Fruit fly (Drosophila melanogaster) whole organism, embryonic: Measurements from ENCODE around the gene rt.

Experiments
- Ada2b ChIP-seq: fragments of 200-800 bp; sonication (Bioruptor generic); IDR thresholded peaks from 2 replicates; pipeline ENCODE4 v1.3.6; 2022; ENCODE audit warnings: missing biosample characterization, missing genetic modification characterization
- Adf1 ChIP-seq: fragments of 200-800 bp; sonication (Bioruptor generic); IDR thresholded peaks from 2 replicates; pipeline ENCODE4 v1.3.6; 2022; ENCODE audit warnings: missing biosample characterization, missing genetic modification characterization
- Atf-2 ChIP-seq: fragments of 200-800 bp; sonication (Bioruptor generic); optimal IDR thresholded peaks from 2 replicates; lab custom pipeline; 2016; ENCODE audit warnings: missing biosample characterization, missing genetic modification characterization
- Atf3 ChIP-seq: fragments of 200-800 bp; sonication (Bioruptor generic); optimal IDR thresholded peaks from 3 replicates; lab custom pipeline; 2016; ENCODE audit warnings: missing biosample characterization, missing genetic modification characterization
- B-H1 ChIP-seq: fragments of 200-800 bp; sonication (Bioruptor generic); IDR thresholded peaks from 3 replicates; pipeline ENCODE4 v1.3.6; 2022; ENCODE audit warnings: missing biosample characterization, missing genetic modification characterization
- CG10366 ChIP-seq: fragments of 200-800 bp; sonication (Bioruptor generic); IDR thresholded peaks from 2 replicates; pipeline ENCODE4 v1.3.6; 2022; ENCODE audit warnings: missing biosample characterization, missing genetic modification characterization
- CG10979 ChIP-seq: fragments of 200-800 bp; sonication (Bioruptor generic); optimal IDR thresholded peaks from 2 replicates; lab custom pipeline; 2018; ENCODE audit warnings: missing biosample characterization, mild to moderate bottlenecking, missing genetic modification characterization, moderate library complexity
- CG11247 ChIP-seq: fragments of 200-800 bp; sonication (Bioruptor generic); IDR thresholded peaks from 2 replicates; pipeline ENCODE4 v1.3.6; 2022; ENCODE audit warnings: missing biosample characterization, missing genetic modification characterization
- CG11504 ChIP-seq: fragments of 200-800 bp; sonication (Bioruptor generic); optimal IDR thresholded peaks from 3 replicates; lab custom pipeline; 2019; ENCODE audit warnings: missing biosample characterization, mild to moderate bottlenecking, missing genetic modification characterization, moderate library complexity
- CG12071 ChIP-seq: fragments of 200-800 bp; sonication (Bioruptor generic); optimal IDR thresholded peaks from 3 replicates; lab custom pipeline; 2018; ENCODE audit warnings: missing biosample characterization, mild to moderate bottlenecking, missing genetic modification characterization
- CG12769 ChIP-seq: fragments of 200-800 bp; sonication (Bioruptor generic); optimal IDR thresholded peaks from 2 replicates; lab custom pipeline; 2019; ENCODE audit warnings: missing biosample characterization, mild to moderate bottlenecking, missing genetic modification characterization, moderate library complexity
- CG17328 ChIP-seq: fragments of 200-800 bp; sonication (Bioruptor generic); IDR thresholded peaks from 2 replicates; pipeline ENCODE4 v1.3.6; 2022; ENCODE audit warnings: missing biosample characterization, missing genetic modification characterization
- CG17361 ChIP-seq: fragments of 200-800 bp; sonication (Bioruptor generic); IDR thresholded peaks from 3 replicates; pipeline ENCODE4 v1.3.6; 2022; ENCODE audit warnings: missing biosample characterization, missing genetic modification characterization
- CG31388 ChIP-seq: fragments of 200-800 bp; sonication (Bioruptor generic); optimal IDR thresholded peaks from 2 replicates; lab custom pipeline; 2016; ENCODE audit warnings: missing biosample characterization, missing genetic modification characterization
- CG31441 ChIP-seq: fragments of 200-800 bp; sonication (Bioruptor generic); IDR thresholded peaks from 2 replicates; pipeline ENCODE4 v1.3.6; 2022; ENCODE audit warnings: missing biosample characterization, missing genetic modification characterization
- CG32532 ChIP-seq: fragments of 200-800 bp; sonication (Bioruptor generic); IDR thresholded peaks from 2 replicates; pipeline ENCODE4 v1.3.6; 2022; ENCODE audit warnings: missing biosample characterization, missing genetic modification characterization
- CG32767 ChIP-seq: fragments of 200-800 bp; sonication (Bioruptor generic); IDR thresholded peaks from 2 replicates; pipeline ENCODE4 v1.3.6; 2022; ENCODE audit warnings: missing biosample characterization, missing genetic modification characterization
- CG3281 ChIP-seq: fragments of 200-800 bp; sonication (Bioruptor generic); optimal IDR thresholded peaks from 3 replicates; lab custom pipeline; 2017; ENCODE audit warnings: missing biosample characterization, mild to moderate bottlenecking, missing genetic modification characterization
- CG7271 ChIP-seq: fragments of 200-800 bp; sonication (Bioruptor generic); optimal IDR thresholded peaks from 2 replicates; lab custom pipeline; 2018; ENCODE audit warnings: missing biosample characterization, mild to moderate bottlenecking, missing genetic modification characterization, moderate library complexity
- CG8944 ChIP-seq: fragments of 200-800 bp; sonication (Bioruptor generic); optimal IDR thresholded peaks from 3 replicates; lab custom pipeline; 2016; ENCODE audit warnings: missing biosample characterization, missing genetic modification characterization
- Elba2 ChIP-seq: fragments of 200-800 bp; sonication (Bioruptor generic); optimal IDR thresholded peaks from 3 replicates; lab custom pipeline; 2016; ENCODE audit warnings: missing biosample characterization, missing genetic modification characterization
- Ets65A ChIP-seq: fragments of 200-800 bp; sonication (Bioruptor generic); peaks from one replicate; lab custom pipeline; 2016; ENCODE audit warnings: missing biosample characterization, missing genetic modification characterization
- HHEX ChIP-seq: fragments of 200-800 bp; sonication (Bioruptor generic); optimal IDR thresholded peaks from 3 replicates; lab custom pipeline; 2017; ENCODE audit warnings: missing biosample characterization, mild to moderate bottlenecking, missing genetic modification characterization, missing genetic modification reagents
- HmgD ChIP-seq: fragments of 200-800 bp; sonication (Bioruptor generic); optimal IDR thresholded peaks from 3 replicates; lab custom pipeline; 2016; ENCODE audit warnings: missing biosample characterization, missing genetic modification characterization
- Hr51 ChIP-seq, 2 experiments: fragments of 200-800 bp; sonication (Bioruptor generic); optimal IDR thresholded peaks; 2 replicates in 1 of 2; 3 replicates in 1 of 2; lab custom pipeline; 2016 to 2018; ENCODE audit warnings: missing biosample characterization in 2 of 2, missing genetic modification characterization in 2 of 2, mild to moderate bottlenecking in 1 of 2, moderate library complexity in 1 of 2
- Med ChIP-seq: fragments of 200-800 bp; sonication (Bioruptor generic); peaks from one replicate; lab custom pipeline; 2016; ENCODE audit warnings: missing biosample characterization, missing genetic modification characterization, mild to moderate bottlenecking, inconsistent platforms, moderate library complexity
- Neu2 ChIP-seq: fragments of 200-800 bp; sonication (Bioruptor generic); optimal IDR thresholded peaks from 3 replicates; lab custom pipeline; 2016; ENCODE audit warnings: missing biosample characterization, missing genetic modification characterization, borderline replicate concordance
- Nf-YA ChIP-seq: fragments of 200-800 bp; sonication (Bioruptor generic); IDR thresholded peaks from 2 replicates; pipeline ENCODE4 v1.3.6; 2022; ENCODE audit warnings: missing biosample characterization, missing genetic modification characterization
- Optix ChIP-seq: fragments of 200-800 bp; sonication (Bioruptor generic); IDR thresholded peaks from 3 replicates; pipeline ENCODE4 v1.3.6; 2022; ENCODE audit warnings: missing biosample characterization, missing genetic modification characterization
- Ptx1 ChIP-seq: fragments of 200-800 bp; sonication (Bioruptor generic); IDR thresholded peaks from 2 replicates; pipeline ENCODE4 v1.3.6; 2022; ENCODE audit warnings: missing biosample characterization, missing genetic modification characterization
- Rfx ChIP-seq: fragments of 200-800 bp; sonication (Bioruptor generic); IDR thresholded peaks from 2 replicates; pipeline ENCODE4 v1.3.6; 2022; ENCODE audit warnings: missing biosample characterization, missing genetic modification characterization
- Sox102F ChIP-seq: fragments of 200-800 bp; sonication (Bioruptor generic); optimal IDR thresholded peaks from 2 replicates; lab custom pipeline; 2018; ENCODE audit warnings: missing biosample characterization, mild to moderate bottlenecking, missing genetic modification characterization, moderate library complexity
- TFAM ChIP-seq: fragments of 200-800 bp; sonication (Bioruptor generic); optimal IDR thresholded peaks from 2 replicates; lab custom pipeline; 2017; ENCODE audit warnings: missing biosample characterization, missing genetic modification characterization, inconsistent platforms
- Xbp1 ChIP-seq: fragments of 200-800 bp; sonication (Bioruptor generic); optimal IDR thresholded peaks from 3 replicates; lab custom pipeline; 2016; ENCODE audit warnings: missing biosample characterization, mild to moderate bottlenecking, missing genetic modification characterization
- ac ChIP-seq: fragments of 200-800 bp; sonication (Bioruptor generic); optimal IDR thresholded peaks from 3 replicates; lab custom pipeline; 2017; ENCODE audit warnings: missing biosample characterization, mild to moderate bottlenecking, missing genetic modification characterization
- cas ChIP-seq: fragments of 200-800 bp; sonication (Bioruptor generic); IDR thresholded peaks from 2 replicates; pipeline ENCODE4 v1.3.6; 2022; ENCODE audit warnings: missing biosample characterization, missing genetic modification characterization
- ci ChIP-seq: fragments of 200-800 bp; sonication (Bioruptor generic); IDR thresholded peaks from 3 replicates; pipeline ENCODE4 v1.3.6; 2022; ENCODE audit warnings: missing biosample characterization, missing genetic modification characterization
- crol ChIP-seq: fragments of 200-800 bp; sonication (Bioruptor generic); IDR thresholded peaks from 2 replicates; pipeline ENCODE4 v1.3.6; 2022; ENCODE audit warnings: missing biosample characterization, missing genetic modification characterization
- dmrt99B ChIP-seq: fragments of 200-800 bp; sonication (Bioruptor generic); optimal IDR thresholded peaks from 2 replicates; lab custom pipeline; 2018; ENCODE audit warnings: missing biosample characterization, mild to moderate bottlenecking, missing genetic modification characterization, moderate library complexity
- fd96Cb ChIP-seq: fragments of 200-800 bp; sonication (Bioruptor generic); optimal IDR thresholded peaks from 2 replicates; lab custom pipeline; 2018; ENCODE audit warnings: missing biosample characterization, mild to moderate bottlenecking, missing genetic modification characterization, moderate library complexity
- gem ChIP-seq: fragments of 200-800 bp; sonication (Bioruptor generic); optimal IDR thresholded peaks from 2 replicates; lab custom pipeline; 2019; ENCODE audit warnings: missing biosample characterization, mild to moderate bottlenecking, missing genetic modification characterization, moderate library complexity
- grau ChIP-seq: fragments of 200-800 bp; optimal IDR thresholded peaks from 3 replicates; lab custom pipeline; 2019; ENCODE audit warnings: missing biosample characterization, mild to moderate bottlenecking, missing genetic modification characterization, moderate library complexity
- ind ChIP-seq: fragments of 200-800 bp; sonication (Bioruptor generic); optimal IDR thresholded peaks from 3 replicates; lab custom pipeline; 2016; ENCODE audit warnings: missing biosample characterization, missing genetic modification characterization
- pan ChIP-seq, 4 experiments: fragments of >200 bp in 3 of 4; fragments of 200-800 bp in 1 of 4; sonication (Bioruptor generic) in 1 of 4; optimal IDR thresholded peaks in 3 of 4; IDR thresholded peaks in 1 of 4; 2 replicates each; pipeline versions ENCODE4 v1.3.6 to Lab custom; 2017 to 2022; ENCODE audit warnings: missing biosample characterization in 2 of 4, missing genetic modification characterization in 2 of 4, mixed read lengths in 1 of 4
- prd ChIP-seq, 3 experiments: fragments of >200 bp in 2 of 3; fragments of 200-800 bp in 1 of 3; sonication (Bioruptor generic) in 1 of 3; optimal IDR thresholded peaks in 2 of 3; IDR thresholded peaks in 1 of 3; 2 replicates in 2 of 3; 3 replicates in 1 of 3; pipeline versions ENCODE4 v1.3.6 to Lab custom; 2017 to 2022; ENCODE audit warnings: missing biosample characterization in 1 of 3, missing genetic modification characterization in 1 of 3
- pros ChIP-seq: fragments of 200-800 bp; sonication (Bioruptor generic); optimal IDR thresholded peaks from 3 replicates; lab custom pipeline; 2019; ENCODE audit warnings: missing biosample characterization, mild to moderate bottlenecking, missing genetic modification characterization, moderate library complexity
- sens ChIP-seq: fragments of 200-800 bp; sonication (Bioruptor generic); peaks from one replicate; lab custom pipeline; 2016; ENCODE audit warnings: missing biosample characterization, missing genetic modification characterization
- sisA ChIP-seq: fragments of 200-800 bp; sonication (Bioruptor generic); IDR thresholded peaks from 2 replicates; pipeline ENCODE4 v1.3.6; 2022; ENCODE audit warnings: missing biosample characterization, missing genetic modification characterization

Gene rt

dm6 chr3L:11536767-11537419 is 50.7 kb downstream of the rt start (continued):
- TF ChIP-seq gem, result peak; percentile 15
- TF ChIP-seq Optix (GFP tag; lab: Robert Waterston, UW), result no peak
- TF ChIP-seq HHEX, result no peak
- no peak for TF ChIP-seq Elba2 (GFP tag; lab: Kevin White, UChicago)
- TF ChIP-seq CG10366 (GFP tag; lab: Robert Waterston, UW), result no peak

dm6 chr3L:11536132-11536531 is 51.4 kb downstream of the rt start:
- no peak for TF ChIP-seq CG7271 (tag; lab: Kevin White, UChicago)
- no peak for TF ChIP-seq Atf-2 (GFP tag; lab: Kevin White, UChicago)
- no peak for TF ChIP-seq ac
- no peak for TF ChIP-seq Atf3 (GFP tag; lab: Kevin White, UChicago)
- peak; percentile 47 for TF ChIP-seq Sox102F (GFP tag; lab: Kevin White, UChicago)
- no peak for TF ChIP-seq prd (optimal IDR thresholded peaks at IDR 0.05; lab: Kevin White, UChicago)
- peak; percentile 39; the same call in 2 of the 3 replicates for TF ChIP-seq prd (GFP tag; IDR thresholded peaks at IDR 0.05; lab: Robert Waterston, UW)
- peak; percentile 83 for TF ChIP-seq sens (GFP tag; lab: Kevin White, UChicago)
- no peak for TF ChIP-seq Adf1 (GFP tag; lab: Robert Waterston, UW)
- peak; percentile 54 for TF ChIP-seq Ptx1 (GFP tag; lab: Robert Waterston, UW)
- TF ChIP-seq CG17328 (GFP tag; lab: Robert Waterston, UW), result peak; percentile 7; the same call in 1 of the 2 replicates
- TF ChIP-seq ind (GFP tag; lab: Kevin White, UChicago), result peak; percentile 11
- TF ChIP-seq Nf-YA (GFP tag; lab: Robert Waterston, UW), result no peak
- no peak for TF ChIP-seq Neu2
- no peak for TF ChIP-seq pros (GFP tag; lab: Kevin White, UChicago)
- 0 out of 3 replicates have a peak, but pooled peaks have one; percentile 25 for TF ChIP-seq B-H1 (GFP tag; lab: Robert Waterston, UW)
- TF ChIP-seq Hr51 (GFP tag; optimal IDR thresholded peaks at IDR 0.05; lab: Kevin White, UChicago), result peak in 1 of 2 experiments; percentile 35
- TF ChIP-seq ci (GFP tag; lab: Robert Waterston, UW), result peak; percentile 61; the same call in 2 of the 3 replicates
- TF ChIP-seq CG10979 (tag; lab: Kevin White, UChicago), result peak; percentile 41
- TF ChIP-seq crol (GFP tag; lab: Robert Waterston, UW), result peak; percentile 18; the same call in 1 of the 2 replicates
- peak; percentile 47; the same call in 1 of the 2 replicates for TF ChIP-seq Rfx (GFP tag; lab: Robert Waterston, UW)
- TF ChIP-seq Med, result peak; percentile 58
- TF ChIP-seq CG32767 (GFP tag; lab: Robert Waterston, UW), result no peak
- TF ChIP-seq sisA (GFP tag; lab: Robert Waterston, UW), result peak; percentile 43
- TF ChIP-seq Xbp1 (GFP tag; lab: Kevin White, UChicago), result peak; percentile 7
- peak; percentile 72 for TF ChIP-seq Ada2b (GFP tag; lab: Robert Waterston, UW)
- no peak for TF ChIP-seq pan (optimal IDR thresholded peaks at IDR 0.05; lab: Kevin White, UChicago)
- peak in 1 of 2 experiments; percentile 42 for TF ChIP-seq pan (GFP tag; optimal IDR thresholded peaks at IDR 0.05 in 1 of 2, IDR thresholded peaks at IDR 0.05 in 1 of 2)
- TF ChIP-seq CG3281, result peak; percentile 6
- TF ChIP-seq TFAM (GFP tag; lab: Kevin White, UChicago), result no peak
- peak; percentile 55 for TF ChIP-seq CG11504 (tag; lab: Kevin White, UChicago)
- no peak for TF ChIP-seq CG12769 (tag; lab: Kevin White, UChicago)
- no peak for TF ChIP-seq CG12071
- no peak for TF ChIP-seq cas (GFP tag; lab: Robert Waterston, UW)
- TF ChIP-seq grau (tag; lab: Kevin White, UChicago), result peak; percentile 13
- TF ChIP-seq CG11247 (GFP tag; lab: Robert Waterston, UW), result no peak
- peak; percentile 31 for TF ChIP-seq dmrt99B (tag; lab: Kevin White, UChicago)
- TF ChIP-seq CG32532 (GFP tag; lab: Robert Waterston, UW), result peak; percentile 58; the same call in 1 of the 2 replicates
- TF ChIP-seq HmgD (GFP tag; lab: Kevin White, UChicago), result no peak
- no peak for TF ChIP-seq CG31388 (GFP tag; lab: Kevin White, UChicago)
- peak; percentile 17 for TF ChIP-seq fd96Cb (tag; lab: Kevin White, UChicago)
- TF ChIP-seq Ets65A (GFP tag; lab: Kevin White, UChicago), result peak; percentile 13
- no peak for TF ChIP-seq CG8944
- peak; percentile 29; the same call in 1 of the 2 replicates for TF ChIP-seq CG31441 (GFP tag; lab: Robert Waterston, UW)
- 0 out of 3 replicates have a peak, but pooled peaks have one; percentile 15 for TF ChIP-seq CG17361 (GFP tag; lab: Robert Waterston, UW)
